Fruit fly (Drosophila melanogaster): ENCODE data around the gene CG3982.
A peak's percentile ranks its signal among the peaks of the same experiment; 100 is the strongest.

Gene CG3982

dm6 chr3L:9451522-9452118, 34.4 kb upstream of the CG3982 start, which contains the start of the genes CG3448 and ghi:
Gene CG3448 (minus strand): TSS chr3L:9451572.
Gene ghi (plus strand): TSS chr3L:9451876.
- TF ChIP-seq Hr78 (GFP tag; optimal IDR thresholded peaks at IDR 0.05) (no peak), maf-S (GFP tag; optimal IDR thresholded peaks at IDR 0.05) (no peak), ssp (GFP tag; IDR thresholded peaks at IDR 0.05) (peak; percentile 44), CG12104 (GFP tag; optimal IDR thresholded peaks at IDR 0.05) (peak; percentile 45), danr (GFP tag; IDR thresholded peaks at IDR 0.05) (0 out of 2 replicates have a peak, but pooled peaks have one; percentile 6), wdn (GFP tag; IDR thresholded peaks at IDR 0.05) (no peak), CG3838 (GFP tag; optimal IDR thresholded peaks at IDR 0.05) (no peak), CG16813 (GFP tag; IDR thresholded peaks at IDR 0.05; ENCODE audit: partially characterized antibody) (peak; percentile 72), CG9215 (GFP tag; IDR thresholded peaks at IDR 0.05) (peak; percentile 68), dpn (GFP tag; optimal IDR thresholded peaks at IDR 0.05) (peak; percentile 56 to 63), zen (tag; optimal IDR thresholded peaks at IDR 0.05) (peak; percentile 73), amos (GFP tag; IDR thresholded peaks at IDR 0.05; ENCODE audit: partially characterized antibody) (peak; percentile 73; the same call in 1 of the 2 replicates), chif (GFP tag; optimal IDR thresholded peaks at IDR 0.05) (no peak), ttk (GFP tag; IDR thresholded peaks at IDR 0.05) (peak; percentile 42; the same call in 1 of the 2 replicates), HmgD (GFP tag; optimal IDR thresholded peaks at IDR 0.05) (no peak), Six4 (GFP tag; optimal IDR thresholded peaks at IDR 0.05) (peak; percentile 24), CG32767 (GFP tag; IDR thresholded peaks at IDR 0.05) (no peak), Poxn (GFP tag; IDR thresholded peaks at IDR 0.05) (no peak), esg (GFP tag; conservative IDR thresholded peaks at IDR 0.05) (no peak), CG12744 (GFP tag; optimal IDR thresholded peaks at IDR 0.05) (peak; percentile 23), usp (GFP tag; optimal IDR thresholded peaks at IDR 0.05) (no peak), CG31388 (GFP tag; optimal IDR thresholded peaks at IDR 0.05) (no peak), CG18476 (GFP tag; optimal IDR thresholded peaks at IDR 0.05) (peak; percentile 73), sd (tag; optimal IDR thresholded peaks at IDR 0.05) (no peak), CG8388 (GFP tag; optimal IDR thresholded peaks at IDR 0.05) (peak; percentile 51), zfh2 (GFP tag; optimal IDR thresholded peaks at IDR 0.05) (peak; percentile 67), Deaf1 (tag; optimal IDR thresholded peaks at IDR 0.05) (peak; percentile 25), CTCF (GFP tag; optimal IDR thresholded peaks at IDR 0.05) (peak; percentile 35), CG7786 (GFP tag; optimal IDR thresholded peaks at IDR 0.05) (no peak), CG17361 (GFP tag; IDR thresholded peaks at IDR 0.05) (peak; percentile 73), NfI (GFP tag; optimal IDR thresholded peaks at IDR 0.05) (peak; percentile 35), CG14667 (GFP tag; IDR thresholded peaks at IDR 0.05) (no peak), Stat92E (GFP tag; optimal IDR thresholded peaks at IDR 0.05) (peak in 1 of 3 experiments; percentile 39), fd102C (GFP tag; optimal IDR thresholded peaks at IDR 0.05) (no peak), CG10321 (GFP tag; IDR thresholded peaks at IDR 0.05) (no peak), Gsc (GFP tag; IDR thresholded peaks at IDR 0.05) (no peak), CG4707 (GFP tag; optimal IDR thresholded peaks at IDR 0.05) (no peak), CG4424 (GFP tag; optimal IDR thresholded peaks at IDR 0.05) (peak; percentile 75), chinmo (GFP tag; IDR thresholded peaks at IDR 0.05; ENCODE audit: partially characterized antibody) (peak; percentile 80; the same call in 3 of the 4 replicates), run (tag; optimal IDR thresholded peaks at IDR 0.05) (no peak), H15 (GFP tag; IDR thresholded peaks at IDR 0.05) (peak; percentile 55; the same call in 1 of the 3 replicates), sna (GFP tag; IDR thresholded peaks at IDR 0.05; ENCODE audit: partially characterized antibody) (peak; percentile 90), CoRest (tag; optimal IDR thresholded peaks at IDR 0.05) (peak; percentile 54), z (GFP tag; IDR thresholded peaks at IDR 0.05) (no peak), CG31365 (tag; optimal IDR thresholded peaks at IDR 0.05) (no peak), Atf6 (GFP tag; IDR thresholded peaks at IDR 0.05) (no peak), Ravus (GFP tag; IDR thresholded peaks at IDR 0.05) (no peak), Antp (GFP tag; optimal IDR thresholded peaks at IDR 0.05) (no peak), CG1832 (GFP tag; optimal IDR thresholded peaks at IDR 0.05) (no peak), lov (optimal IDR thresholded peaks at IDR 0.05) (no peak), lov (GFP tag; IDR thresholded peaks at IDR 0.05) (no peak)

Measured in whole organism, embryonic.